Fruit fly (Drosophila melanogaster) Kc167 (cell line): ENCODE data around the gene Rab3-GEF.

Experiments used
- Myc ChIP-seq: fragments of >200 bp; optimal IDR thresholded peaks from 2 replicates; lab custom pipeline; 2017; ENCODE audit warnings: missing external identifiers
- Sin3A ChIP-seq: fragments of >200 bp; optimal IDR thresholded peaks from 2 replicates; lab custom pipeline; 2018; ENCODE audit warnings: missing external identifiers
- h ChIP-seq: fragments of >200 bp; optimal IDR thresholded peaks from 3 replicates; lab custom pipeline; 2018; ENCODE audit warnings: missing external identifiers
- psq ChIP-seq: fragments of >200 bp; optimal IDR thresholded peaks from 2 replicates; lab custom pipeline; 2017; ENCODE audit warnings: missing external identifiers
- ttk ChIP-seq: sonication (Bioruptor generic); optimal IDR thresholded peaks from 2 replicates; lab custom pipeline; 2017; ENCODE audit warnings: missing external identifiers

dm6 chrX:15045608-15046007 is 43.9 kb upstream of the Rab3-GEF start:
- no peak for TF ChIP-seq ttk (lab: Kevin White, UChicago)
- no peak for TF ChIP-seq psq (lab: Kevin White, UChicago)
- no peak for TF ChIP-seq Myc (lab: Kevin White, UChicago)
- TF ChIP-seq h (lab: Kevin White, UChicago), result no peak
- no peak for TF ChIP-seq Sin3A (lab: Kevin White, UChicago)
